Worm (Caenorhabditis elegans): ENCODE measurements around the gene R05F9.9.
"Not testable (repeated sequence)": the region's sequence is repeated elsewhere in the genome, so short reads cannot be mapped to it uniquely, and the experiment has no call there.

The R05F9.9 gene

DNA sequence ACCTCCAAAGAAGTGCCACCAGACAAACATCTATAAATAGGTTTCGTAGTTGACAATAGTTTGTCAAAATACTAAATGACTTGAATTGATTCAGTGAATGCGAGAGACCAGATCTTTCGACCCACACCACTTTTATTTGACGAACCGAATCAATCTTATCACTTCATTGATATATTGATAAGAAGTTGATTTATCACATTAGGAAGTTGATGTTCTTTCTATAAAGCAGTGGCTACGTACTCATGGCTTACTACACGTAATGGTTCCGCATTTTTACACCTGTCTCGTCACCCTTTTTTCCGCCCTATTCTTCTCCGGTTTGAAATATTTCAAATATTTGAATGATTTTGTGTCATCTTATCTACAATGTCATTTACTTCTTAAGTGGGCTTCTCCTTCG lies 18.7 kb upstream of the R05F9.9 start:
- TF ChIP-seq gmeb-2 (tag; optimal IDR thresholded peaks at IDR 0.05) = no peak
- TF ChIP-seq elt-2 (tag; optimal IDR thresholded peaks at IDR 0.05) = peak; percentile 83

DNA sequence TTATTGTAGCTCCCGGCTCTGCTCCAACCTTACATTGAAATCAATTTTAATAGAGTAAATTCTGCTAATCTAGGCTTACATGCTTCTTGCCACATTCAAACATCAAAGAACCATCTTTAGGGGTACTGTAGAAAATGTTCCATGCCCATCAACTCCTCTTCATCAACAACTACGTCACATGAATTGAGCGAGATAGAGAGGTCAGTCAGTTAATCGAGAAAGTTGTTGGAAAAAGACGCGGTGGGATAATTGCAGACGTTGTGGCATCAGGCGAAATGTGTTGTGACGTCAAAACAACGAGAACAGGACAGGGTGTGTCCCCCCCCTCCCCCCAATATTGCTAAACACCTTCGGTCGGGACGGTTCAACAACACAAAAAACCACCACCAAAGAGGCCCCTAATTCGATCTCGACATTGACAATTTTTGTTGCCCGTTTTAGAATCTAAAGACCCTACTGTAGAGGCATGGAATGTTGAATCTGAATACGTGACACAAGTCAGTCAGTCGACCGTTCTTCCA lies 16.7 kb upstream of the R05F9.9 start:
- no peak for TF ChIP-seq hlh-6 (tag; optimal IDR thresholded peaks at IDR 0.05)
- no peak for TF ChIP-seq lim-6 (tag; optimal IDR thresholded peaks at IDR 0.05)
- no peak for TF ChIP-seq rnt-1 (tag; optimal IDR thresholded peaks at IDR 0.05)
- no peak for TF ChIP-seq nhr-11 (tag; optimal IDR thresholded peaks at IDR 0.05)
- TF ChIP-seq sdc-2 (tag; optimal IDR thresholded peaks at IDR 0.05) = no peak
- TF ChIP-seq madf-2 (tag; optimal IDR thresholded peaks at IDR 0.05) = no peak
- no peak for TF ChIP-seq ref-2 (tag; optimal IDR thresholded peaks at IDR 0.05)
- TF ChIP-seq ahr-1 (tag; optimal IDR thresholded peaks at IDR 0.05) = no peak
- TF ChIP-seq ztf-16 (tag; optimal IDR thresholded peaks at IDR 0.05) = no peak
- TF ChIP-seq ceh-18 (tag; optimal IDR thresholded peaks at IDR 0.05) = no peak
- TF ChIP-seq fkh-10 (GFP tag; optimal IDR thresholded peaks at IDR 0.05) = no peak
- TF ChIP-seq C08G9.2 (tag; optimal IDR thresholded peaks at IDR 0.05) = no peak
- TF ChIP-seq elt-4 (tag; optimal IDR thresholded peaks at IDR 0.05) = no peak
- no peak for TF ChIP-seq eyg-1 (tag; optimal IDR thresholded peaks at IDR 0.05)
- TF ChIP-seq ceh-19 (GFP tag; optimal IDR thresholded peaks at IDR 0.05) = no peak
- TF ChIP-seq pag-3 (tag; optimal IDR thresholded peaks at IDR 0.05; ENCODE audit: borderline replicate concordance) = no peak
- TF ChIP-seq npax-4 (tag; optimal IDR thresholded peaks at IDR 0.05) = no peak
- TF ChIP-seq ceh-31 (tag; optimal IDR thresholded peaks at IDR 0.05) = no peak
- TF ChIP-seq K02D7.2 (tag; optimal IDR thresholded peaks at IDR 0.05) = no peak

ce11 chrII:4916462-4916861 lies 14.6 kb upstream of the R05F9.9 start, which contains the start of gene msp-31:
Gene msp-31 (minus strand): TSS chrII:4916562.
- not testable (repeated sequence) for TF ChIP-seq pax-1, ahr-1, ceh-14 (tag; optimal IDR thresholded peaks at IDR 0.05)

DNA sequence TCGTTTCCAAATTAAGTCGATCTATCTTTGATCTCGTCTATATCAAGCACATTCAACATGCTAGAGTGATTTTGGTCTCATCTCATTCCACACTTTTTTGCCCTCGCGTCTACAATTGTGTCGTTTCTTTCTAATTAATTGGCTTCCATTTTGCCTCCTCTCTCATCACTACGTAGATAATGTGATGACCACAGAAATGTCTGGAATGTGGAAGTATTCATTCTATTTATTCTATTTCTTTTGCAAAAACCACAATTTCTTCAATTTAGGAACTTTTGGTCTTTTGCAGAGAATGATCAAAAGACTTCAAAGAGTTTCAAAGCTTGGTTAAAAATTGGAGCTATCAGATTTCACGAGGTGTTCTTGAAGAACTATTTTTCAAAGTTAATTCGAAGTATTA lies 13.7 kb upstream of the R05F9.9 start:
- TF ChIP-seq zip-5 (tag; optimal IDR thresholded peaks at IDR 0.05) (no peak), dmd-4 (tag; optimal IDR thresholded peaks at IDR 0.05; ENCODE audit: borderline replicate concordance) (no peak), ref-2 (tag; optimal IDR thresholded peaks at IDR 0.05) (no peak), ceh-18 (tag; optimal IDR thresholded peaks at IDR 0.05) (no peak), F13H6.1 (tag; optimal IDR thresholded peaks at IDR 0.05) (no peak), rnt-1 (tag; optimal IDR thresholded peaks at IDR 0.05) (no peak), npax-4 (tag; optimal IDR thresholded peaks at IDR 0.05) (no peak), fax-1 (tag; optimal IDR thresholded peaks at IDR 0.05) (no peak), fkh-10 (GFP tag; optimal IDR thresholded peaks at IDR 0.05) (no peak), hlh-13 (GFP tag; optimal IDR thresholded peaks at IDR 0.05) (no peak), ceh-9 (tag; optimal IDR thresholded peaks at IDR 0.05) (no peak), ceh-14 (tag; optimal IDR thresholded peaks at IDR 0.05) (no peak), ceh-31 (tag; optimal IDR thresholded peaks at IDR 0.05) (no peak), ahr-1 (tag; optimal IDR thresholded peaks at IDR 0.05) (no peak), ceh-34 (tag; optimal IDR thresholded peaks at IDR 0.05) (no peak), K09A11.1 (tag; optimal IDR thresholded peaks at IDR 0.05; ENCODE audit: insufficient read depth) (no peak), ceh-45 (GFP tag; IDR thresholded peaks at IDR 0.05) (no peak), nfya-1 (tag; optimal IDR thresholded peaks at IDR 0.05) (no peak)

DNA sequence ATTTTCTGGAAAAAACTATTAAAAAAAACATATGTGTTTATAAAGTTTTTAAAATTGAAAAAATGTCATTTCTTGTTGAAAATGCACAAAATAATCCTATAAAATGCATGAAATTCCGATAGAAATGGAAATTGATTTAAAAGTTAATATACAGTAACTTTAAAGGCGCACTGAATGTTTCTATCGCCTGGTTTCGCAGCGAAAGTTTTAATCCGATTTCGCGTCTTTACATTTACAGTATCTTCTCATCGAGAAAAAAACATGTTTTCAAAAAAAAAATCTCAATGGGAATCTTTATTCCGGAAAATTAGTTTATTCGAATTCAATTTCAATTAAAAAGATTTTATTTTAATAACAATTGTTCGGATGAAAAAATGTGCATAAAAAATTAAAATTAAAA lies 12.3 kb upstream of the R05F9.9 start, which contains the start of gene R05F9.11:
Gene R05F9.11 (minus strand): TSS at position 5 of the 400 bp plus-strand sequence.
- no peak for TF ChIP-seq C08G9.2 (tag; optimal IDR thresholded peaks at IDR 0.05)
- no peak for TF ChIP-seq hlh-15 (tag; optimal IDR thresholded peaks at IDR 0.05)
- TF ChIP-seq ceh-24 (tag; optimal IDR thresholded peaks at IDR 0.05) = no peak
- TF ChIP-seq sdc-2 (tag; optimal IDR thresholded peaks at IDR 0.05) = no peak
- no peak for TF ChIP-seq tbx-2 (tag; optimal IDR thresholded peaks at IDR 0.05)
- TF ChIP-seq ceh-34 (tag; optimal IDR thresholded peaks at IDR 0.05) = no peak
- TF ChIP-seq lim-6 (tag; optimal IDR thresholded peaks at IDR 0.05) = no peak
- TF ChIP-seq unc-55 (GFP tag; optimal IDR thresholded peaks at IDR 0.05) = no peak
- TF ChIP-seq ceh-48 (tag; optimal IDR thresholded peaks at IDR 0.05) = no peak
- TF ChIP-seq unc-42 (tag; optimal IDR thresholded peaks at IDR 0.05) = no peak
- TF ChIP-seq pag-3 (tag; optimal IDR thresholded peaks at IDR 0.05; ENCODE audit: borderline replicate concordance) = no peak
- TF ChIP-seq odd-2 (tag; optimal IDR thresholded peaks at IDR 0.05) = no peak

Data from whole organism, late embryonic.